Worm (Caenorhabditis elegans) whole organism, young adult: ENCODE results near the gene cutl-16.

Experiments used
- F33H1.4 ChIP-seq: fragments of 200-800 bp; sonication (Bioruptor generic); IDR thresholded peaks from 2 replicates; pipeline ENCODE4 v1.3.6; 2022; ENCODE audit warnings: missing genetic modification reagents, missing genetic modification characterization, missing compliant biosample characterization
- T07F8.4 ChIP-seq: sonication (generic microtip); optimal IDR thresholded peaks from 2 replicates; lab custom pipeline; 2016; ENCODE audit warnings: mild to moderate bottlenecking, missing genetic modification characterization, moderate library complexity, missing compliant biosample characterization
- egl-18 ChIP-seq: fragments of 200-800 bp; sonication (Bioruptor generic); IDR thresholded peaks from 2 replicates; pipeline ENCODE4 v1.3.6; 2022; ENCODE audit warnings: missing genetic modification reagents, missing genetic modification characterization, missing compliant biosample characterization
- ets-4 ChIP-seq: fragments of 200-800 bp; sonication (Bioruptor generic); optimal IDR thresholded peaks from 2 replicates; lab custom pipeline; 2018; ENCODE audit warnings: mild to moderate bottlenecking, missing genetic modification characterization, missing compliant biosample characterization
- hrde-1 ChIP-seq: sonication (generic microtip); optimal IDR thresholded peaks from 2 replicates; lab custom pipeline; 2016; ENCODE audit warnings: missing genetic modification characterization, mild to moderate bottlenecking, missing compliant biosample characterization, moderate library complexity, missing genotype, missing genetic modification reagents, borderline replicate concordance
- madf-6 ChIP-seq: fragments of 200-800 bp; sonication (Bioruptor generic); IDR thresholded peaks from 2 replicates; pipeline ENCODE4 v1.3.6; 2022; ENCODE audit warnings: missing genetic modification reagents, missing genetic modification characterization, missing compliant biosample characterization
- repo-1 ChIP-seq: sonication (generic microtip); optimal IDR thresholded peaks from 2 replicates; lab custom pipeline; 2017; ENCODE audit warnings: mild to moderate bottlenecking, missing genetic modification characterization, missing compliant biosample characterization
- ztf-26 ChIP-seq: sonication (generic microtip); optimal IDR thresholded peaks from 2 replicates; lab custom pipeline; 2017; ENCODE audit warnings: missing genetic modification characterization, missing compliant biosample characterization

The cutl-16 gene

DNA sequence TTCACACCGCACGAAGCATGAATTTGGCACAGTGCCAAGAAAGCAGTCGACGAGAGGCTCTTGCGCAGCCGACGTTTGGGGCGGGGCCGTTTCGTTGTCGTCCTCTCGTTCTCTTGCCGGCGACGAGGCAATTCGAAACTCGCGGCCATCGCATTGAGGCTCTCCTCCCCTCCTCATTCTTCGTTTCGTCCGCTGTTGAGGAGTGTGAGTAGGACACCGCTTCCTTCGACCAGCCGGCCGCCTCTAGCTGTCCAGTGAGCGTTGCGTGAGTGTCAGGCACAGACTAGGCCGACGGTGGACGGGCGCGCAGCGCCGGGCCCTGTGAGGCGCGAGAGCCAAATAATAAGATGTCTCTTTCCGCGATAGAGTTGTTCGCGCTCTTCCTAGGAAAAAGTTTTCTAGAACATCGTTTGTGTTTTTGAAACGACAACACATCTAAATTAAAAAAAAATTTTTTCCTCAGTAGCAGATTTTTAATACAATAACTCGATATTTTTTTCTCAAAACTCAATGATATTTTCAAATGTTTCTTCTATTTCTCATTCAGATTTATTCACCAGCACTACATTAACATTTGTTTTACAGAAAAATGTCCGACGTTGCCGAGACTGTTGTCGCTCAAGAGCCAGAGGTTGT is 50.7 kb downstream of the cutl-16 start, which contains the start of the genes T28D9.11 and T28D9.1 (continued):
- TF ChIP-seq F33H1.4 (GFP tag; lab: Robert Waterston, UW) (peak; percentile 49), egl-18 (0 out of 2 replicates have a peak, but pooled peaks have one; percentile 40), ets-4 (GFP tag; lab: Kevin White, UChicago) (no peak), repo-1 (tag; lab: Kevin White, UChicago) (no peak), madf-6 (GFP tag; lab: Robert Waterston, UW) (no peak), hrde-1 (tag; lab: Kevin White, UChicago) (no peak), T07F8.4 (tag; lab: Kevin White, UChicago) (no peak)

DNA sequence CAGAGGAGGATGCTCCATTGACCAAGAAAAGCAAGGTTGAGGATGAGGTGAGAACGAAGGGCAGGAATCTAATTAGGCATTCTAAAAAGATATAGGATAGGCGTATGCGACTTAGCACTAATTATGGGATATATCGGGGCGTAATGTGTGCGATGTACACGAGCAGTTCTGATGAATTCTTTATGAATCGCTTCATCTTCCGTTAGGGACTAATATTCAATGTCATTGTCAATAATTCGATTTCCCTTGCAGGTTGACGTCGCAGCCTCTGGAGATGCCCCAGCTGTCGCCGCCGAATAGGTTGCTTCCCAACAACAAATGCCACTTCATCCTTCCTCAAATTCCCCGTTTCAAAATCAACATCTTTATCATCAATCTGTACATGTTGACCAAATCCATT is 51.9 kb downstream of the cutl-16 start:
- TF ChIP-seq ztf-26 (tag; lab: Kevin White, UChicago) (no peak), egl-18 (0 out of 2 replicates have a peak, but pooled peaks have one; percentile 7)
